Worm (Caenorhabditis elegans): ENCODE measurements around the gene F55A11.8.

DNA sequence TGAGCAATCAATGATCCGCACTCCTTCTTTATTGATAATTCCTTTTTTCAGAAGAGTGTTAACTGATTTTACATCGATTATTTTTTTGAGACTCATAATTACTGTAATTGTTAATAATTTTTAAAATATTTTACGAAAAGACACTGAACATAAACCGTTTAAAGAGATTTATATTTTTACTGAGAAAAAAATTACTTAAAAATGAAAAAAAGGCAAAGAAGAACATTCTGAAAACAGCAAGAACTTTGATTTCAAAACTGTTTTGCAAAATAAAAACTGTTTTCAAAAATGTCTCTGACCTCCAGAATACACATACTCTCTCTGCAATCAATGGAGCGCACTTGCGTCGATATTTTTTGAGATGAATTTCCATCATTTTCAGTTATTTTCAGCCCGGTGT lies 39.0 kb downstream of the F55A11.8 start, which contains the start of the genes mpst-1 and D2023.6:
- TF ChIP-seq lin-13 (GFP tag; optimal IDR thresholded peaks at IDR 0.05), result no peak
- TF ChIP-seq unc-62 (GFP tag; optimal IDR thresholded peaks at IDR 0.05), result no peak
- TF ChIP-seq unc-55 (GFP tag; optimal IDR thresholded peaks at IDR 0.05), result no peak
- TF ChIP-seq nhr-12 (tag; optimal IDR thresholded peaks at IDR 0.05), result no peak
- no peak for TF ChIP-seq F13H6.1 (tag; optimal IDR thresholded peaks at IDR 0.05)
- TF ChIP-seq unc-39 (tag; optimal IDR thresholded peaks at IDR 0.05), result no peak
- no peak for TF ChIP-seq ama-1 (optimal IDR thresholded peaks at IDR 0.05)
- no peak for TF ChIP-seq ceh-16 (tag; optimal IDR thresholded peaks at IDR 0.05)
- TF ChIP-seq lin-11 (tag; optimal IDR thresholded peaks at IDR 0.05), result no peak
- TF ChIP-seq nhr-77 (tag; optimal IDR thresholded peaks at IDR 0.05), result no peak

Data from whole organism, L2 larva.